Fruit fly (Drosophila melanogaster): ENCODE measurements around the gene Uba5.

Gene Uba5

dm6 chrX:11457149-11457548, 26.2 kb upstream of the Uba5 start:
- no peak for TF ChIP-seq lola (GFP tag; optimal IDR thresholded peaks at IDR 0.05)
- TF ChIP-seq br (GFP tag; optimal IDR thresholded peaks at IDR 0.05): no peak

dm6 chrX:11458912-11459836, 24.1 kb upstream of the Uba5 start, which contains the start of gene CG43155:
TSS of gene CG43155 (plus strand) at chrX:11459786.
- TF ChIP-seq Hr83 (GFP tag; optimal IDR thresholded peaks at IDR 0.05; ENCODE audit: poor library complexity, severe bottlenecking): no peak

- TF ChIP-seq GATAd (GFP tag; optimal IDR thresholded peaks at IDR 0.05): no peak
- no peak for TF ChIP-seq rgr (GFP tag; optimal IDR thresholded peaks at IDR 0.05)
- TF ChIP-seq pan (optimal IDR thresholded peaks at IDR 0.05): no peak
- no peak for TF ChIP-seq Mio (GFP tag; optimal IDR thresholded peaks at IDR 0.05)
- TF ChIP-seq Jra (GFP tag; optimal IDR thresholded peaks at IDR 0.05): no peak
- no peak for TF ChIP-seq Sp1 (GFP tag; optimal IDR thresholded peaks at IDR 0.05)
- TF ChIP-seq tai (GFP tag; optimal IDR thresholded peaks at IDR 0.05): no peak
- no peak for TF ChIP-seq CG9705 (GFP tag; optimal IDR thresholded peaks at IDR 0.05)
- TF ChIP-seq Dfd (GFP tag; optimal IDR thresholded peaks at IDR 0.05): no peak
- TF ChIP-seq Dif (GFP tag; optimal IDR thresholded peaks at IDR 0.05; ENCODE audit: partially characterized antibody): no peak
- no peak for TF ChIP-seq woc (GFP tag; optimal IDR thresholded peaks at IDR 0.05)
- TF ChIP-seq Myc (optimal IDR thresholded peaks at IDR 0.05): no peak
- TF ChIP-seq foxo (GFP tag; optimal IDR thresholded peaks at IDR 0.05): no peak
- TF ChIP-seq Hr78 (GFP tag; optimal IDR thresholded peaks at IDR 0.05): no peak
- no peak for TF ChIP-seq N (GFP tag; optimal IDR thresholded peaks at IDR 0.05)
- TF ChIP-seq HLH106 (tag; optimal IDR thresholded peaks at IDR 0.05): no peak
These were observed 19.3 kb upstream of the Uba5 start for dm6 chrX:11464047-11464446.

dm6 chrX:11466757-11467156, 16.6 kb upstream of the Uba5 start:
- TF ChIP-seq Sp1 (GFP tag; optimal IDR thresholded peaks at IDR 0.05) (no peak), h (GFP tag; optimal IDR thresholded peaks at IDR 0.05) (no peak), usp (GFP tag; optimal IDR thresholded peaks at IDR 0.05) (no peak), GATAd (GFP tag; optimal IDR thresholded peaks at IDR 0.05) (no peak), Hr83 (GFP tag; optimal IDR thresholded peaks at IDR 0.05; ENCODE audit: poor library complexity, severe bottlenecking) (no peak), rgr (GFP tag; optimal IDR thresholded peaks at IDR 0.05) (no peak), sage (GFP tag; optimal IDR thresholded peaks at IDR 0.05) (no peak), Myc (optimal IDR thresholded peaks at IDR 0.05) (no peak), CrebA (GFP tag; optimal IDR thresholded peaks at IDR 0.05; ENCODE audit: borderline replicate concordance) (no peak), dl (GFP tag; optimal IDR thresholded peaks at IDR 0.05; ENCODE audit: insufficient read depth in 1 of 2, partially characterized antibody in 2 of 2) (no peak), fru (GFP tag; optimal IDR thresholded peaks at IDR 0.05) (no peak), Dif (GFP tag; optimal IDR thresholded peaks at IDR 0.05; ENCODE audit: partially characterized antibody) (no peak), sv (GFP tag; optimal IDR thresholded peaks at IDR 0.05) (no peak)

- TF ChIP-seq brk (GFP tag; optimal IDR thresholded peaks at IDR 0.05): no peak
- TF ChIP-seq CG32264 (GFP tag; optimal IDR thresholded peaks at IDR 0.05): no peak
- TF ChIP-seq ey (GFP tag; optimal IDR thresholded peaks at IDR 0.05): no peak
- no peak for TF ChIP-seq Mio (GFP tag; optimal IDR thresholded peaks at IDR 0.05)
- no peak for TF ChIP-seq dmrt93B (GFP tag; optimal IDR thresholded peaks at IDR 0.05)
- TF ChIP-seq HLH106 (tag; optimal IDR thresholded peaks at IDR 0.05): no peak
- TF ChIP-seq dl (GFP tag; optimal IDR thresholded peaks at IDR 0.05; ENCODE audit: insufficient read depth in 1 of 2, partially characterized antibody in 2 of 2): no peak
- TF ChIP-seq dsf (GFP tag; optimal IDR thresholded peaks at IDR 0.05; ENCODE audit: borderline replicate concordance): no peak
- TF ChIP-seq Sp1 (GFP tag; optimal IDR thresholded peaks at IDR 0.05): no peak
These were observed 15.0 kb upstream of the Uba5 start for dm6 chrX:11468304-11468703.
